Fruit fly (Drosophila melanogaster) whole organism, embryonic: ENCODE data around the gene fmt.

Experiments
- Atf6 ChIP-seq: fragments of 200-800 bp; sonication (Bioruptor generic); IDR thresholded peaks from 2 replicates; pipeline ENCODE4 v1.3.6; 2022; ENCODE audit warnings: missing biosample characterization, missing genetic modification characterization
- CG10431 ChIP-seq: fragments of 200-800 bp; sonication (Bioruptor generic); optimal IDR thresholded peaks from 3 replicates; lab custom pipeline; 2018; ENCODE audit warnings: missing biosample characterization, mild to moderate bottlenecking, missing genetic modification characterization
- CG11085 ChIP-seq: fragments of 200-800 bp; sonication (Bioruptor generic); IDR thresholded peaks from 2 replicates; pipeline ENCODE4 v1.3.6; 2022; ENCODE audit warnings: missing biosample characterization, missing genetic modification characterization
- CG13296 ChIP-seq: fragments of 200-800 bp; sonication (Bioruptor generic); optimal IDR thresholded peaks from 3 replicates; lab custom pipeline; 2018; ENCODE audit warnings: missing biosample characterization, mild to moderate bottlenecking, missing genetic modification characterization
- CG1647 ChIP-seq: fragments of 200-800 bp; sonication (Bioruptor generic); optimal IDR thresholded peaks from 3 replicates; lab custom pipeline; 2016; ENCODE audit warnings: missing biosample characterization, missing genetic modification characterization
- CG16813 ChIP-seq: fragments of 200-800 bp; sonication (Bioruptor generic); IDR thresholded peaks from 3 replicates; pipeline ENCODE4 v1.3.6; 2022; ENCODE audit warnings: missing biosample characterization, missing genetic modification characterization; ENCODE audit not compliant: partially characterized antibody
- CG17802 ChIP-seq: fragments of 200-800 bp; sonication (Bioruptor generic); optimal IDR thresholded peaks from 2 replicates; lab custom pipeline; 2018; ENCODE audit warnings: missing biosample characterization, mild to moderate bottlenecking, missing genetic modification characterization, moderate library complexity
- CG17912 ChIP-seq: fragments of 200-800 bp; sonication (Bioruptor generic); optimal IDR thresholded peaks from 2 replicates; lab custom pipeline; 2018; ENCODE audit warnings: missing biosample characterization, mild to moderate bottlenecking, missing genetic modification characterization
- CG32532 ChIP-seq: fragments of 200-800 bp; sonication (Bioruptor generic); IDR thresholded peaks from 2 replicates; pipeline ENCODE4 v1.3.6; 2022; ENCODE audit warnings: missing biosample characterization, missing genetic modification characterization
- CG3838 ChIP-seq: fragments of 200-800 bp; sonication (Bioruptor generic); optimal IDR thresholded peaks from 3 replicates; lab custom pipeline; 2016; ENCODE audit warnings: missing biosample characterization, missing genetic modification characterization
- CG6765 ChIP-seq: fragments of 200-800 bp; sonication (Bioruptor generic); optimal IDR thresholded peaks from 3 replicates; lab custom pipeline; 2017; ENCODE audit warnings: missing biosample characterization, mild to moderate bottlenecking, missing genetic modification characterization
- CG7271 ChIP-seq: fragments of 200-800 bp; sonication (Bioruptor generic); optimal IDR thresholded peaks from 2 replicates; lab custom pipeline; 2018; ENCODE audit warnings: missing biosample characterization, mild to moderate bottlenecking, missing genetic modification characterization, moderate library complexity
- CG7963 ChIP-seq: fragments of 200-800 bp; sonication (Bioruptor generic); IDR thresholded peaks from 3 replicates; pipeline ENCODE4 v1.3.6; 2022; ENCODE audit warnings: missing biosample characterization, missing genetic modification characterization; ENCODE audit not compliant: partially characterized antibody
- CG9215 ChIP-seq: fragments of 200-800 bp; sonication (Bioruptor generic); IDR thresholded peaks from 2 replicates; pipeline ENCODE4 v1.3.6; 2022; ENCODE audit warnings: missing biosample characterization, missing genetic modification characterization
- CG9609 ChIP-seq: fragments of 200-800 bp; sonication (Bioruptor generic); optimal IDR thresholded peaks from 3 replicates; lab custom pipeline; 2016; ENCODE audit warnings: missing biosample characterization, missing genetic modification characterization
- CG9817 ChIP-seq: fragments of 200-800 bp; sonication (Bioruptor generic); optimal IDR thresholded peaks from 2 replicates; lab custom pipeline; 2018; ENCODE audit warnings: missing biosample characterization, mild to moderate bottlenecking, missing genetic modification characterization, moderate library complexity
- Dad ChIP-seq: fragments of 200-800 bp; sonication (Bioruptor generic); optimal IDR thresholded peaks from 3 replicates; lab custom pipeline; 2016; ENCODE audit warnings: missing biosample characterization, missing genetic modification characterization
- Deaf1 ChIP-seq: fragments of 200-800 bp; optimal IDR thresholded peaks from 3 replicates; lab custom pipeline; 2019; ENCODE audit warnings: missing biosample characterization, mild to moderate bottlenecking, missing genetic modification characterization, moderate library complexity
- Dip3 ChIP-seq: fragments of 200-800 bp; sonication (Bioruptor generic); optimal IDR thresholded peaks from 3 replicates; lab custom pipeline; 2016; ENCODE audit warnings: missing biosample characterization, missing genetic modification characterization
- Fer2 ChIP-seq: fragments of 200-800 bp; sonication (Bioruptor generic); optimal IDR thresholded peaks from 2 replicates; lab custom pipeline; 2018; ENCODE audit warnings: missing biosample characterization, mild to moderate bottlenecking, missing genetic modification characterization, moderate library complexity
- Med ChIP-seq: fragments of 200-800 bp; sonication (Bioruptor generic); peaks from one replicate; lab custom pipeline; 2016; ENCODE audit warnings: missing biosample characterization, missing genetic modification characterization, mild to moderate bottlenecking, inconsistent platforms, moderate library complexity
- Optix ChIP-seq: fragments of 200-800 bp; sonication (Bioruptor generic); IDR thresholded peaks from 3 replicates; pipeline ENCODE4 v1.3.6; 2022; ENCODE audit warnings: missing biosample characterization, missing genetic modification characterization
- Taf1 ChIP-seq: fragments of 200-800 bp; sonication (Bioruptor generic); IDR thresholded peaks from 2 replicates; pipeline ENCODE4 v1.3.6; 2022; ENCODE audit warnings: missing biosample characterization, missing genetic modification characterization
- Trl ChIP-seq, 3 experiments: fragments of >200 bp in 2 of 3; fragments of 200-800 bp in 1 of 3; sonication (Bioruptor generic) in 1 of 3; optimal IDR thresholded peaks; 2 replicates in 1 of 3; 3 replicates in 2 of 3; lab custom pipeline; 2016 to 2017; ENCODE audit warnings: missing biosample characterization in 1 of 3, missing genetic modification characterization in 1 of 3
- abd-A ChIP-seq: fragments of 200-800 bp; sonication (Bioruptor generic); optimal IDR thresholded peaks from 3 replicates; lab custom pipeline; 2019; ENCODE audit warnings: missing biosample characterization, mild to moderate bottlenecking, missing genetic modification characterization, moderate library complexity
- amos ChIP-seq: fragments of 200-800 bp; sonication (Bioruptor generic); IDR thresholded peaks from 2 replicates; pipeline ENCODE4 v1.3.6; 2022; ENCODE audit warnings: missing biosample characterization, missing genetic modification characterization; ENCODE audit not compliant: partially characterized antibody
- ase ChIP-seq: fragments of 200-800 bp; sonication (Bioruptor generic); IDR thresholded peaks from 3 replicates; pipeline ENCODE4 v1.3.6; 2022; ENCODE audit warnings: missing biosample characterization, missing genetic modification characterization
- cad ChIP-seq: fragments of >200 bp; optimal IDR thresholded peaks from 2 replicates; lab custom pipeline; 2017; ENCODE audit warnings: missing biosample characterization, missing genetic modification characterization
- cas ChIP-seq: fragments of 200-800 bp; sonication (Bioruptor generic); IDR thresholded peaks from 2 replicates; pipeline ENCODE4 v1.3.6; 2022; ENCODE audit warnings: missing biosample characterization, missing genetic modification characterization
- chinmo ChIP-seq: fragments of 200-800 bp; sonication (Bioruptor generic); IDR thresholded peaks from 4 replicates; pipeline ENCODE4 v1.3.6; 2022; ENCODE audit warnings: missing biosample characterization, missing genetic modification characterization; ENCODE audit not compliant: partially characterized antibody
- ems ChIP-seq: fragments of 200-800 bp; sonication (Bioruptor generic); optimal IDR thresholded peaks from 3 replicates; lab custom pipeline; 2016; ENCODE audit warnings: missing biosample characterization, missing genetic modification characterization
- gro ChIP-seq: fragments of 200-800 bp; sonication (Bioruptor generic); optimal IDR thresholded peaks from 2 replicates; lab custom pipeline; 2016; ENCODE audit warnings: missing biosample characterization, missing genetic modification characterization
- gsb-n ChIP-seq: fragments of 200-800 bp; sonication (Bioruptor generic); optimal IDR thresholded peaks from 3 replicates; lab custom pipeline; 2018; ENCODE audit warnings: missing biosample characterization, mild to moderate bottlenecking, missing genetic modification characterization
- gt ChIP-seq: fragments of 200-800 bp; sonication (Bioruptor generic); IDR thresholded peaks from 2 replicates; pipeline ENCODE4 v1.3.6; 2022; ENCODE audit warnings: missing biosample characterization, missing genetic modification characterization
- insv ChIP-seq, 2 experiments: fragments of 200-800 bp; sonication (Bioruptor generic); optimal IDR thresholded peaks; 3 replicates each; lab custom pipeline; 2016 to 2018; ENCODE audit warnings: missing biosample characterization in 2 of 2, missing genetic modification characterization in 2 of 2
- lov ChIP-seq, 2 experiments: fragments of 200-800 bp in 1 of 2; fragments of >200 bp in 1 of 2; sonication (Bioruptor generic) in 1 of 2; IDR thresholded peaks in 1 of 2; optimal IDR thresholded peaks in 1 of 2; 2 replicates in 1 of 2; 3 replicates in 1 of 2; pipeline versions ENCODE4 v1.3.6 to Lab custom; 2017 to 2022; ENCODE audit warnings: missing biosample characterization in 1 of 2, missing genetic modification characterization in 1 of 2
- nom ChIP-seq: fragments of 200-800 bp; sonication (Bioruptor generic); optimal IDR thresholded peaks from 2 replicates; lab custom pipeline; 2017; ENCODE audit warnings: missing biosample characterization, missing genetic modification characterization, mild to moderate bottlenecking, moderate library complexity, missing genetic modification reagents
- pros ChIP-seq: fragments of 200-800 bp; sonication (Bioruptor generic); optimal IDR thresholded peaks from 3 replicates; lab custom pipeline; 2019; ENCODE audit warnings: missing biosample characterization, mild to moderate bottlenecking, missing genetic modification characterization, moderate library complexity
- ro ChIP-seq: fragments of 200-800 bp; sonication (Bioruptor generic); IDR thresholded peaks from 2 replicates; pipeline ENCODE4 v1.3.6; 2022; ENCODE audit warnings: missing biosample characterization, missing genetic modification characterization
- row ChIP-seq: fragments of 200-800 bp; sonication (Bioruptor generic); IDR thresholded peaks from 3 replicates; pipeline ENCODE4 v1.3.6; 2022; ENCODE audit warnings: missing biosample characterization, missing genetic modification characterization
- sc ChIP-seq, 3 experiments: fragments of >200 bp in 2 of 3; fragments of 200-800 bp in 1 of 3; sonication (Bioruptor generic) in 1 of 3; optimal IDR thresholded peaks; 2 replicates in 2 of 3; 3 replicates in 1 of 3; lab custom pipeline; 2017; ENCODE audit warnings: mild to moderate bottlenecking in 1 of 3, missing biosample characterization in 1 of 3, missing genetic modification characterization in 1 of 3, missing genetic modification reagents in 1 of 3
- sqz ChIP-seq: fragments of 200-800 bp; sonication (Bioruptor generic); optimal IDR thresholded peaks from 3 replicates; lab custom pipeline; 2018; ENCODE audit warnings: missing biosample characterization, mild to moderate bottlenecking, missing genetic modification characterization
- sug ChIP-seq: fragments of 200-800 bp; optimal IDR thresholded peaks from 2 replicates; lab custom pipeline; 2019; ENCODE audit warnings: missing biosample characterization, mild to moderate bottlenecking, missing genetic modification characterization, moderate library complexity
- tgo ChIP-seq: fragments of 200-800 bp; sonication (Bioruptor generic); IDR thresholded peaks from 3 replicates; pipeline ENCODE4 v1.3.6; 2022; ENCODE audit warnings: missing biosample characterization, missing genetic modification characterization
- toy ChIP-seq: fragments of 200-800 bp; sonication (Bioruptor generic); IDR thresholded peaks from 2 replicates; pipeline ENCODE4 v1.3.6; 2022; ENCODE audit warnings: missing biosample characterization, missing genetic modification characterization
- trh ChIP-seq: fragments of 200-800 bp; sonication (Bioruptor generic); optimal IDR thresholded peaks from 2 replicates; lab custom pipeline; 2016; ENCODE audit warnings: missing biosample characterization, missing genetic modification characterization
- vnd ChIP-seq: fragments of 200-800 bp; sonication (Bioruptor generic); IDR thresholded peaks from 3 replicates; pipeline ENCODE4 v1.3.6; 2022; ENCODE audit warnings: missing biosample characterization, missing genetic modification characterization; ENCODE audit not compliant: partially characterized antibody

The fmt gene

DNA sequence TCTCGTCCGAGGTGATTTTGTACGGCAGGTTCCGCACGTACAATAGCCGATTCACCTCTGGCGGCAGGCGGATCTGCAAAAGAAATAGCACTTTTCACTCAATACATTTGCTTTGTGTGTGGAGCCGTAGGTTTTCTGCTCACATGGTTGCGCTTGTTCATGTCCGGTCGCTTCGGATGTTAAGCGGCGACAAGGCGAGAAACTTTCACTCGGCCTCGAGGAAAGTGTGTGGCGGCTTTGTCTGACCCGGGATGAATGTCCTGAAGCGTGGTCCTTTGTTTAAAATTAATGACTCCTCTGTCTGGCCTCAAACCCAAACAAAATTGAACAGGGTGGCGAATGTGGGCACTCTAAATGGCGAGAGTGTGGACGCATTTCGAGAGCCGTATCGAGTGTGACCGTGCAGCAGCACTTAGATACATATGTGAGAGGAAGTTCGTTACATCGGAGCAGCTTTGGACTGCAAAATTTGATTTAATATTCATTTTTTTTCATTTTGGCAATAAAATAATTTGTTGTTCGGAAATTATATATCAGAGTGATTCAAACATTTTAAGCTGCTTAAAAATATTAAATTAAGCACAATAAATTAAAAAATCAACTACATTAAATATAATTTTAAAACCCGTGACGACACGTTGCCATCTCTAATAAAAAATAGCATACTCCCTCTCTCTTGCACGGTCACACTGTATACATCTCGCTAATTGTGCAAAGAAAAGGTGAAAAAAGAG, 19.3 kb upstream of the fmt start, which contains the start of the genes Sf3b6 and Tnpo (continued):
- TF ChIP-seq vnd (peak; percentile 55; the same call in 1 of the 3 replicates), cad (no peak), Taf1 (GFP tag; lab: Robert Waterston, UW) (peak; percentile 68; the same call in 1 of the 2 replicates), CG32532 (GFP tag; lab: Robert Waterston, UW) (peak; percentile 89), CG17802 (peak; percentile 47), Med (peak; percentile 84), amos (GFP tag; lab: Robert Waterston, UW) (peak; percentile 56), Deaf1 (tag; lab: Kevin White, UChicago) (peak; percentile 55), insv (GFP tag; optimal IDR thresholded peaks at IDR 0.05; lab: Kevin White, UChicago) (peak in 1 of 2 experiments; percentile 52), CG1647 (peak; percentile 58), CG9215 (GFP tag; lab: Robert Waterston, UW) (peak; percentile 88), ro (GFP tag; lab: Robert Waterston, UW) (peak; percentile 48; the same call in 1 of the 2 replicates), gt (GFP tag; lab: Robert Waterston, UW) (peak; percentile 27; the same call in 1 of the 2 replicates), CG6765 (GFP tag; lab: Kevin White, UChicago) (peak; percentile 35), nom (GFP tag; lab: Kevin White, UChicago) (no peak), CG3838 (GFP tag; lab: Kevin White, UChicago) (peak; percentile 31), CG7963 (GFP tag; lab: Robert Waterston, UW) (no peak), chinmo (GFP tag; lab: Robert Waterston, UW) (no peak), CG11085 (peak; percentile 63), trh (GFP tag; lab: Kevin White, UChicago) (peak; percentile 58), Trl (optimal IDR thresholded peaks at IDR 0.05; lab: Kevin White, UChicago) (peak in 1 of 2 experiments; percentile 28), Trl (GFP tag; optimal IDR thresholded peaks at IDR 0.05; lab: Kevin White, UChicago) (peak; percentile 61), cas (GFP tag; lab: Robert Waterston, UW) (0 out of 2 replicates have a peak, but pooled peaks have one; percentile 44), Optix (GFP tag; lab: Robert Waterston, UW) (peak; percentile 51; the same call in 1 of the 3 replicates), gsb-n (no peak), lov (optimal IDR thresholded peaks at IDR 0.05; lab: Kevin White, UChicago) (no peak), lov (GFP tag; IDR thresholded peaks at IDR 0.05; lab: Robert Waterston, UW) (peak; percentile 56; the same call in 1 of the 3 replicates), tgo (GFP tag; lab: Robert Waterston, UW) (peak; percentile 86), toy (peak; percentile 43; the same call in 1 of the 2 replicates), sug (tag; lab: Kevin White, UChicago) (peak; percentile 85), CG7271 (peak; percentile 54), Atf6 (GFP tag; lab: Robert Waterston, UW) (peak; percentile 74), Dip3 (GFP tag; lab: Kevin White, UChicago) (peak; percentile 77), sc (optimal IDR thresholded peaks at IDR 0.05; lab: Kevin White, UChicago) (no peak), sc (GFP tag; optimal IDR thresholded peaks at IDR 0.05; lab: Kevin White, UChicago) (no peak), CG10431 (peak; percentile 58), row (GFP tag; lab: Robert Waterston, UW) (peak; percentile 96), Dad (GFP tag; lab: Kevin White, UChicago) (peak; percentile 12), sqz (GFP tag; lab: Kevin White, UChicago) (peak; percentile 74), pros (GFP tag; lab: Kevin White, UChicago) (no peak), CG16813 (peak; percentile 63), gro (no peak), CG17912 (GFP tag; lab: Kevin White, UChicago) (no peak), Fer2 (tag; lab: Kevin White, UChicago) (peak; percentile 69), ems (peak; percentile 63), abd-A (tag; lab: Kevin White, UChicago) (no peak), CG9817 (tag; lab: Kevin White, UChicago) (peak; percentile 87), ase (GFP tag; lab: Robert Waterston, UW) (peak; percentile 68), CG13296 (GFP tag; lab: Kevin White, UChicago) (peak; percentile 75), CG9609 (peak; percentile 81)
